Worm (Caenorhabditis elegans): ENCODE data around the gene str-87.

ce11 chrV:8942437-8942978 lies 45.5 kb downstream of the str-87 start:
- TF ChIP-seq unc-39 (tag; optimal IDR thresholded peaks at IDR 0.05), result no peak
- TF ChIP-seq zip-8 (tag; optimal IDR thresholded peaks at IDR 0.05), result peak; percentile 55
- no peak for TF ChIP-seq snpc-4 (tag; optimal IDR thresholded peaks at IDR 0.05)
- TF ChIP-seq lin-13 (tag; optimal IDR thresholded peaks at IDR 0.05), result no peak
- TF ChIP-seq mep-1 (tag; optimal IDR thresholded peaks at IDR 0.05), result no peak
- no peak for TF ChIP-seq ces-1 (GFP tag; optimal IDR thresholded peaks at IDR 0.05)
- no peak for TF ChIP-seq nhr-237 (tag; optimal IDR thresholded peaks at IDR 0.05)
